Fruit fly (Drosophila melanogaster): ENCODE measurements around the gene CG13386.

- TF ChIP-seq usp (GFP tag; optimal IDR thresholded peaks at IDR 0.05) (no peak), psq (optimal IDR thresholded peaks at IDR 0.05) (no peak), CG8478 (optimal IDR thresholded peaks at IDR 0.05) (no peak), pan (optimal IDR thresholded peaks at IDR 0.05) (no peak), Dll (optimal IDR thresholded peaks at IDR 0.05) (no peak)
Observed at dm6 chr2L:8432130-8432529, 33.3 kb downstream of the CG13386 start.

Data from whole organism.